Fruit fly (Drosophila melanogaster) whole organism, pupa: ENCODE results near the gene CG14071.

ENCODE experiments used
- D1 ChIP-seq: fragments of 200-800 bp; sonication (Bioruptor generic); optimal IDR thresholded peaks from 2 replicates; lab custom pipeline; 2018; ENCODE audit warnings: missing biosample characterization, mild to moderate bottlenecking, missing genetic modification characterization, moderate library complexity
- EcR ChIP-seq: fragments of 200-800 bp; sonication (Bioruptor generic); optimal IDR thresholded peaks from 3 replicates; lab custom pipeline; 2019; ENCODE audit warnings: missing biosample characterization, missing genetic modification characterization, mild to moderate bottlenecking, moderate library complexity, missing genetic modification reagents
- Pif1A ChIP-seq: fragments of 200-800 bp; sonication (Bioruptor generic); optimal IDR thresholded peaks from 3 replicates; lab custom pipeline; 2016; ENCODE audit warnings: missing biosample characterization, missing genetic modification characterization

dm6 chr2L:10851336-10851862, 37.3 kb downstream of the CG14071 start:
- no peak for TF ChIP-seq EcR (GFP tag; lab: Kevin White, UChicago)
- no peak for TF ChIP-seq D1 (tag; lab: Kevin White, UChicago)
- no peak for TF ChIP-seq Pif1A (GFP tag; lab: Kevin White, UChicago)
